Worm (Caenorhabditis elegans): ENCODE data around the gene dct-6.
A peak's percentile ranks its signal among the peaks of the same experiment; 100 is the strongest.

DNA sequence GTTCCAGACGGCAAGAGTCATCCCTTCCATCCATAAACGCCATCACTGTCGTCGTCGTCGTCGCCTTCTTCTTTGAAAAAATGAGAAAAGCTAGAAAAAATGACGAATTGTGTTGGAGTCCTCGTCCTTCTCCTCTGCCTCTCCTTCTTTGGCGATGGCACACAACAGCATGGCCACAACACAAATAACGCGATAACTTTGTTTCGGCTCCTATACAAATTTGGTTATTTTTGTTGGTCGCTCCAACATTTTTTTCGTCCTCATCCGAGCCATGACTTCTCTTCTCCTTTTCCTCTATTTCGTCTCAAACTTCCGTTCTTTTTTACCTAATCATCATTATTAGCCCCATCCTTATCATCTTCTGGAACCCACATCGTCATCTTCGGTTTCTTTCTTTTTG is 25.8 kb downstream of the dct-6 start:
- TF ChIP-seq sma-9 (GFP tag; optimal IDR thresholded peaks at IDR 0.05) (peak; percentile 13), sma-9 (tag; optimal IDR thresholded peaks at IDR 0.05) (no peak), ceh-16 (tag; optimal IDR thresholded peaks at IDR 0.05) (no peak), nhr-77 (tag; optimal IDR thresholded peaks at IDR 0.05) (no peak), lin-13 (GFP tag; optimal IDR thresholded peaks at IDR 0.05) (no peak), unc-62 (GFP tag; optimal IDR thresholded peaks at IDR 0.05) (no peak), elt-3 (tag; optimal IDR thresholded peaks at IDR 0.05) (no peak), nhr-11 (tag; optimal IDR thresholded peaks at IDR 0.05) (no peak), fos-1 (tag; optimal IDR thresholded peaks at IDR 0.05) (no peak), nhr-237 (tag; optimal IDR thresholded peaks at IDR 0.05) (no peak), ama-1 (optimal IDR thresholded peaks at IDR 0.05) (no peak), mdl-1 (tag; optimal IDR thresholded peaks at IDR 0.05) (no peak), peb-1 (tag; optimal IDR thresholded peaks at IDR 0.05) (no peak), nhr-21 (tag; optimal IDR thresholded peaks at IDR 0.05) (no peak), ztf-11 (tag; optimal IDR thresholded peaks at IDR 0.05) (no peak)

Data from whole organism, L2 larva.